Fruit fly (Drosophila melanogaster) whole organism, embryonic: ENCODE measurements around the gene CG10232.

Experiments used
- CG1024 ChIP-seq: fragments of 200-800 bp; sonication (Bioruptor generic); IDR thresholded peaks from 2 replicates; pipeline ENCODE4 v1.3.6; 2022; ENCODE audit warnings: missing biosample characterization, missing genetic modification characterization
- CG7357 ChIP-seq: fragments of 200-800 bp; sonication (Bioruptor generic); IDR thresholded peaks from 3 replicates; pipeline ENCODE4 v1.3.6; 2022; ENCODE audit warnings: missing biosample characterization, missing genetic modification characterization

- TF ChIP-seq CG7357 (GFP tag; lab: Robert Waterston, UW): no peak
- no peak for TF ChIP-seq CG1024 (GFP tag; lab: Robert Waterston, UW)
Observed at dm6 chr3R:23677058-23677457, 44.4 kb downstream of the CG10232 start, which contains the start of gene GILT3.
